Fruit fly (Drosophila melanogaster) whole organism: ENCODE results near the gene CG13041.

Experiments
- CG8478 ChIP-seq: fragments of >200 bp; optimal IDR thresholded peaks from 2 replicates; lab custom pipeline; 2018; ENCODE audit warnings: inconsistent platforms
- Dll ChIP-seq: fragments of >200 bp; optimal IDR thresholded peaks from 2 replicates; lab custom pipeline; 2017
- EcR ChIP-seq, 2 experiments: fragments of >200 bp; optimal IDR thresholded peaks; 2 replicates each; lab custom pipeline; 2017; ENCODE audit warnings: missing biosample characterization in 2 of 2, missing genetic modification characterization in 2 of 2, missing genetic modification reagents in 2 of 2
- pan ChIP-seq: fragments of >200 bp; optimal IDR thresholded peaks from 2 replicates; lab custom pipeline; 2017
- psq ChIP-seq: fragments of >200 bp; optimal IDR thresholded peaks from 2 replicates; lab custom pipeline; 2017
- usp ChIP-seq: fragments of >200 bp; optimal IDR thresholded peaks from 2 replicates; lab custom pipeline; 2017; ENCODE audit warnings: missing biosample characterization, missing genetic modification characterization, mixed read lengths

The CG13041 gene

dm6 chr3L:16305820-16306650, 13.3 kb downstream of the CG13041 start, which contains the start of the genes CG13043 and CG13063:
TSS of gene CG13043 (minus strand) at chr3L:16305870.
TSS of gene CG13063 (plus strand) at chr3L:16306600.
- no peak for TF ChIP-seq pan (lab: Kevin White, UChicago)

- TF ChIP-seq Dll (lab: Kevin White, UChicago) (no peak), EcR (GFP tag; optimal IDR thresholded peaks at IDR 0.05; lab: Kevin White, UChicago) (no peak), pan (lab: Kevin White, UChicago) (no peak), CG8478 (lab: Kevin White, UChicago) (no peak), usp (GFP tag; lab: Kevin White, UChicago) (no peak), psq (no peak)
Observed at dm6 chr3L:16303982-16304381, 15.3 kb downstream of the CG13041 start, which contains the start of gene CG43249. TSS of gene CG43249 (plus strand) at chr3L:16304282.

- no peak for TF ChIP-seq Dll (lab: Kevin White, UChicago)
- TF ChIP-seq CG8478 (lab: Kevin White, UChicago): no peak
- TF ChIP-seq EcR (GFP tag; optimal IDR thresholded peaks at IDR 0.05; lab: Kevin White, UChicago): no peak
- TF ChIP-seq usp (GFP tag; lab: Kevin White, UChicago): no peak
- no peak for TF ChIP-seq psq
- TF ChIP-seq pan (lab: Kevin White, UChicago): no peak
Observed at dm6 chr3L:16303078-16303477, 16.2 kb downstream of the CG13041 start, which contains the start of gene CG13044. TSS of gene CG13044 (minus strand) at chr3L:16303178.

dm6 chr3L:16301153-16301552, 18.2 kb downstream of the CG13041 start, which contains the start of gene CG4982:
TSS of gene CG4982 (plus strand) at chr3L:16301453.
- TF ChIP-seq usp (GFP tag; lab: Kevin White, UChicago): no peak
- TF ChIP-seq CG8478 (lab: Kevin White, UChicago): no peak
- TF ChIP-seq psq: no peak

dm6 chr3L:16295447-16295846, 23.9 kb downstream of the CG13041 start, which contains the start of gene CG4962:
TSS of gene CG4962 (minus strand) at chr3L:16295547.
- TF ChIP-seq usp (GFP tag; lab: Kevin White, UChicago) (no peak), EcR (GFP tag; optimal IDR thresholded peaks at IDR 0.05; lab: Kevin White, UChicago) (no peak), CG8478 (lab: Kevin White, UChicago) (no peak), psq (no peak), Dll (lab: Kevin White, UChicago) (no peak)

dm6 chr3L:16291678-16292077, 27.6 kb downstream of the CG13041 start:
- no peak for TF ChIP-seq usp (GFP tag; lab: Kevin White, UChicago)
- TF ChIP-seq Dll (lab: Kevin White, UChicago): no peak
- no peak for TF ChIP-seq psq
- TF ChIP-seq pan (lab: Kevin White, UChicago): no peak
- TF ChIP-seq EcR (GFP tag; optimal IDR thresholded peaks at IDR 0.05; lab: Kevin White, UChicago): no peak
- TF ChIP-seq CG8478 (lab: Kevin White, UChicago): no peak

dm6 chr3L:16290850-16291249, 28.5 kb downstream of the CG13041 start, which contains the start of gene CG13045:
TSS of gene CG13045 (minus strand) at chr3L:16290950.
- TF ChIP-seq CG8478 (lab: Kevin White, UChicago) (no peak), pan (lab: Kevin White, UChicago) (no peak), psq (no peak), Dll (lab: Kevin White, UChicago) (no peak), usp (GFP tag; lab: Kevin White, UChicago) (no peak), EcR (GFP tag; optimal IDR thresholded peaks at IDR 0.05; lab: Kevin White, UChicago) (no peak)

dm6 chr3L:16289067-16289466, 30.3 kb downstream of the CG13041 start:
- no peak for TF ChIP-seq usp (GFP tag; lab: Kevin White, UChicago)
- no peak for TF ChIP-seq pan (lab: Kevin White, UChicago)
- TF ChIP-seq Dll (lab: Kevin White, UChicago): no peak
- TF ChIP-seq CG8478 (lab: Kevin White, UChicago): no peak
- TF ChIP-seq EcR (GFP tag; optimal IDR thresholded peaks at IDR 0.05; lab: Kevin White, UChicago): no peak
- no peak for TF ChIP-seq psq

- no peak for TF ChIP-seq pan (lab: Kevin White, UChicago)
- TF ChIP-seq Dll (lab: Kevin White, UChicago): no peak
- no peak for TF ChIP-seq psq
- no peak for TF ChIP-seq usp (GFP tag; lab: Kevin White, UChicago)
Observed at dm6 chr3L:16288322-16288721, 31.0 kb downstream of the CG13041 start, which contains the start of gene CG13046. TSS of gene CG13046 (minus strand) at chr3L:16288422.

dm6 chr3L:16286258-16286657, 33.1 kb downstream of the CG13041 start:
- no peak for TF ChIP-seq CG8478 (lab: Kevin White, UChicago)
- no peak for TF ChIP-seq psq
- no peak for TF ChIP-seq EcR (GFP tag; optimal IDR thresholded peaks at IDR 0.05; lab: Kevin White, UChicago)
- TF ChIP-seq pan (lab: Kevin White, UChicago): no peak
- no peak for TF ChIP-seq usp (GFP tag; lab: Kevin White, UChicago)
- TF ChIP-seq Dll (lab: Kevin White, UChicago): no peak

dm6 chr3L:16285346-16285911, 33.9 kb downstream of the CG13041 start, which contains the start of gene CG13047:
TSS of gene CG13047 (minus strand) at chr3L:16285396.
- TF ChIP-seq psq (no peak), Dll (lab: Kevin White, UChicago) (no peak), CG8478 (lab: Kevin White, UChicago) (no peak), pan (lab: Kevin White, UChicago) (no peak), usp (GFP tag; lab: Kevin White, UChicago) (no peak), EcR (GFP tag; optimal IDR thresholded peaks at IDR 0.05; lab: Kevin White, UChicago) (no peak)
